Worm (Caenorhabditis elegans): ENCODE measurements around the gene pik-1.

DNA sequence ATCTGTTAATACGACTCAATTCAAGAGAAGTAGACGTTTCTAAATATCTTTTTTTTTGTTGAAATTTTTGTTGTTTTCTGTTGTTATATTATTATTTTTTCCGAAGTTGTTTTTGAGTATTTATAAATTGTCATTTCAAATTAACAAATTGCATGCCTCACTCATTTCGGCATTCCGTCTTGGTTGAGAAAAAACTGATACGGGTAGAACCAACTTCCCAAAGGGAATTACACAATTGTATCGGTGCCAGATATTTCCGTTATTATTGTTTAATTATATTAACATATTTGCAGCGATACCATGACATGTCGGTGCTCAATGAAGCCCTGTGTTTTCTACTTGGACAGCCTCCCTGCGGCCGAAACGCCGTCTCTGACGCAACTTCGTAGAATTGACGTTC lies 13.4 kb downstream of the pik-1 start, which contains the start of gene K09B11.4:
- TF ChIP-seq tra-4 (tag; optimal IDR thresholded peaks at IDR 0.05) (no peak), tbx-11 (GFP tag; IDR thresholded peaks at IDR 0.05) (no peak), ama-1 (optimal IDR thresholded peaks at IDR 0.05) (no peak)

Data from whole organism, early embryonic.